6 fruit fly cellular contexts compared by ENCODE assay signal in the genomic region with DNA sequence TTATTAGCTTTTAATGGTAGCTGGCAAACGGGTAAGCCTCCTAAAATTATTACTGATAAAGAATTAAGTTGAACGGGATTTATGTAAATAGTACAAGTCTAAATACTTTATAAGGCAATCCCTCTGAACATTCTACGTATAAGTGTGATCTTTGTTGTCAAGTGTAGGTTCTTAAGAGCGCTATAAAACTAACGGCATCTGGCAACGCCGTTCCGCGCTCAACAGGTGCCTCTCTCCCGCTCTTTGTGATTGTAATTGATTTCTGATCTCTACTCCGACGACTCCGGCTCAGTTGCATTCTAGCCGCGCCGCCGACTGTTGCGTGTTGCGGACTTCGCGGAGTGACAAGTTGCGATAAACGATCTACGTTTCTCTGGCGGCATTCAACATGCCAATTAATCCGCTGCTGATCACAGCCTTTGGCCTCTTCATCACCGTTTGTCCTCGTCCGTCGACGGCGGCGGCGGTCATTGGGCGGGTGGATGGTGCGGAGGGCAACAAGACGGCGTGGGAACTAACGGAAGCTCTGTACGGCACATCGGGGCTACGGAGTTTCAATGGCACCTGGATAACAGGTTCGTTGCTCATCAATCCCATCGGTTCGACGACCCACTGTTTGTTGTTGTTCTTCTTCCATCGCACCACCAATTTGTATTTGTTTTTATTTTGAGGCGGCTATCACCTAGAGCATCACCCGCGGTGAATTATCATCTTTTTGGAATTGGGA.
TF ChIP-seq lines count a peak whose summit lies in the region.

A gene (plus strand): TSS at position 305 of the 727 bp plus-strand sequence.

- no peak for TF ChIP-seq CTCF in whole organism, embryonic (GFP tag; optimal IDR thresholded peaks at IDR 0.05; lab: Kevin White, UChicago)

TF ChIP-seq in whole organism, 6 proteins besides CTCF, POLR2A, EP300 and RAD21:
- TF ChIP-seq Dll (optimal IDR thresholded peaks at IDR 0.05; lab: Kevin White, UChicago) (peak; percentile 69), psq (optimal IDR thresholded peaks at IDR 0.05; lab: Kevin White, UChicago) (no peak), pan (optimal IDR thresholded peaks at IDR 0.05; lab: Kevin White, UChicago) (no peak), EcR (GFP tag; optimal IDR thresholded peaks at IDR 0.05; lab: Kevin White, UChicago) (no peak)

TF ChIP-seq in whole organism, adult, 20 proteins besides CTCF, POLR2A, EP300 and RAD21 (continues in another document):
- TF ChIP-seq bab1 (GFP tag; optimal IDR thresholded peaks at IDR 0.05; lab: Kevin White, UChicago) (peak; percentile 17), Mnt (GFP tag; optimal IDR thresholded peaks at IDR 0.05; lab: Kevin White, UChicago) (peak; percentile 21), CG11617 (GFP tag; optimal IDR thresholded peaks at IDR 0.05; lab: Kevin White, UChicago) (no peak), cnc (optimal IDR thresholded peaks at IDR 0.05; lab: Kevin White, UChicago) (no peak), toe (GFP tag; optimal IDR thresholded peaks at IDR 0.05; lab: Kevin White, UChicago) (no peak), CG14711 (tag; optimal IDR thresholded peaks at IDR 0.05; lab: Kevin White, UChicago) (no peak), CG1620 (GFP tag; optimal IDR thresholded peaks at IDR 0.05; lab: Kevin White, UChicago) (no peak), CG5204 (GFP tag; optimal IDR thresholded peaks at IDR 0.05; lab: Kevin White, UChicago) (no peak), Clk (GFP tag; optimal IDR thresholded peaks at IDR 0.05; lab: Kevin White, UChicago) (no peak), Crg-1 (GFP tag; optimal IDR thresholded peaks at IDR 0.05; lab: Kevin White, UChicago) (no peak), CG12768 (GFP tag; optimal IDR thresholded peaks at IDR 0.05; lab: Kevin White, UChicago) (no peak), tj (GFP tag; optimal IDR thresholded peaks at IDR 0.05; lab: Kevin White, UChicago) (no peak), CG7045 (GFP tag; optimal IDR thresholded peaks at IDR 0.05; lab: Kevin White, UChicago) (no peak), CG33017 (tag; optimal IDR thresholded peaks at IDR 0.05; lab: Kevin White, UChicago) (no peak), CG7101 (tag; optimal IDR thresholded peaks at IDR 0.05; lab: Kevin White, UChicago) (no peak), pad (GFP tag; optimal IDR thresholded peaks at IDR 0.05; lab: Kevin White, UChicago) (no peak)

TF ChIP-seq in whole organism, embryonic, 481 proteins besides CTCF, POLR2A, EP300 and RAD21 (continues in another document):
- TF ChIP-seq Dad (GFP tag; optimal IDR thresholded peaks at IDR 0.05; lab: Kevin White, UChicago) (no peak), Rx (GFP tag; IDR thresholded peaks at IDR 0.05; lab: Robert Waterston, UW) (no peak), CG15514 (GFP tag; optimal IDR thresholded peaks at IDR 0.05; lab: Kevin White, UChicago) (no peak), CG2889 (GFP tag; IDR thresholded peaks at IDR 0.05; lab: Robert Waterston, UW) (peak; percentile 78), CG18262 (tag; optimal IDR thresholded peaks at IDR 0.05; lab: Kevin White, UChicago) (no peak), Nf-YA (GFP tag; IDR thresholded peaks at IDR 0.05; lab: Robert Waterston, UW) (no peak), trem (tag; optimal IDR thresholded peaks at IDR 0.05; lab: Kevin White, UChicago) (no peak), Hr3 (GFP tag; optimal IDR thresholded peaks at IDR 0.05; lab: Kevin White, UChicago) (no peak), CG7987 (GFP tag; optimal IDR thresholded peaks at IDR 0.05; lab: Kevin White, UChicago) (no peak), CG9932 (GFP tag; IDR thresholded peaks at IDR 0.05; lab: Robert Waterston, UW) (peak; percentile 56), Dll (GFP tag; IDR thresholded peaks at IDR 0.05; lab: Robert Waterston, UW; ENCODE audit: partially characterized antibody) (peak; percentile 8; the same call in 1 of the 4 replicates), Sox100B (GFP tag; optimal IDR thresholded peaks at IDR 0.05; lab: Kevin White, UChicago) (no peak), ac (GFP tag; optimal IDR thresholded peaks at IDR 0.05; lab: Kevin White, UChicago) (no peak), CG15479 (GFP tag; optimal IDR thresholded peaks at IDR 0.05; lab: Kevin White, UChicago) (peak; percentile 56), tll (GFP tag; optimal IDR thresholded peaks at IDR 0.05; lab: Kevin White, UChicago) (peak in 1 of 2 experiments; percentile 53), CG7928 (GFP tag; optimal IDR thresholded peaks at IDR 0.05; lab: Kevin White, UChicago) (no peak)

TF ChIP-seq in whole organism, prepupa, 60 proteins besides CTCF, POLR2A, EP300 and RAD21 (continues in another document):
- TF ChIP-seq dsx (GFP tag; optimal IDR thresholded peaks at IDR 0.05; lab: Kevin White, UChicago; ENCODE audit: poor library complexity, severe bottlenecking) = no peak
- no peak for TF ChIP-seq CG9139 (GFP tag; optimal IDR thresholded peaks at IDR 0.05; lab: Kevin White, UChicago)
- TF ChIP-seq CG34406 (GFP tag; optimal IDR thresholded peaks at IDR 0.05; lab: Kevin White, UChicago) = no peak
- TF ChIP-seq Eip93F (GFP tag; optimal IDR thresholded peaks at IDR 0.05; lab: Kevin White, UChicago) = no peak
- TF ChIP-seq Sox15 (GFP tag; optimal IDR thresholded peaks at IDR 0.05; lab: Kevin White, UChicago) = no peak
- TF ChIP-seq Met (GFP tag; optimal IDR thresholded peaks at IDR 0.05; lab: Kevin White, UChicago) = peak; percentile 17
- TF ChIP-seq Blimp-1 (GFP tag; optimal IDR thresholded peaks at IDR 0.05; lab: Kevin White, UChicago) = no peak
- TF ChIP-seq CG6808 (GFP tag; optimal IDR thresholded peaks at IDR 0.05; lab: Kevin White, UChicago) = no peak
- no peak for TF ChIP-seq CG16779 (tag; optimal IDR thresholded peaks at IDR 0.05; lab: Kevin White, UChicago)
- no peak for TF ChIP-seq cyc (GFP tag; optimal IDR thresholded peaks at IDR 0.05; lab: Kevin White, UChicago)
- TF ChIP-seq achi (GFP tag; optimal IDR thresholded peaks at IDR 0.05; lab: Kevin White, UChicago) = no peak
- TF ChIP-seq CG11294 (GFP tag; IDR thresholded peaks at IDR 0.05; lab: Robert Waterston, UW) = no peak
- TF ChIP-seq CG8119 (GFP tag; IDR thresholded peaks at IDR 0.05; lab: Robert Waterston, UW) = peak; percentile 30; the same call in 1 of the 3 replicates
- no peak for TF ChIP-seq CG8319 (GFP tag; optimal IDR thresholded peaks at IDR 0.05; lab: Kevin White, UChicago)
- TF ChIP-seq spab (GFP tag; optimal IDR thresholded peaks at IDR 0.05; lab: Kevin White, UChicago) = no peak
- TF ChIP-seq Lpt (GFP tag; optimal IDR thresholded peaks at IDR 0.05; lab: Kevin White, UChicago) = no peak
- no peak for TF ChIP-seq OdsH (GFP tag; optimal IDR thresholded peaks at IDR 0.05; lab: Kevin White, UChicago)

TF ChIP-seq in whole organism, pupa, 21 proteins besides CTCF, POLR2A, EP300 and RAD21:
- TF ChIP-seq EcR (GFP tag; optimal IDR thresholded peaks at IDR 0.05; lab: Kevin White, UChicago) (peak; percentile 90), Snoo (tag; optimal IDR thresholded peaks at IDR 0.05; lab: Kevin White, UChicago) (no peak), CG15710 (tag; optimal IDR thresholded peaks at IDR 0.05; lab: Kevin White, UChicago) (no peak), CG13204 (GFP tag; optimal IDR thresholded peaks at IDR 0.05; lab: Kevin White, UChicago) (no peak), CG4496 (GFP tag; IDR thresholded peaks at IDR 0.05; lab: Robert Waterston, UW) (no peak), CG8301 (tag; optimal IDR thresholded peaks at IDR 0.05; lab: Kevin White, UChicago) (no peak), CG12605 (GFP tag; IDR thresholded peaks at IDR 0.05; lab: Robert Waterston, UW) (0 out of 2 replicates have a peak, but pooled peaks have one; percentile 35), CG34367 (tag; optimal IDR thresholded peaks at IDR 0.05; lab: Kevin White, UChicago) (no peak), CG17806 (tag; optimal IDR thresholded peaks at IDR 0.05; lab: Kevin White, UChicago) (no peak)
TF ChIP-seq in whole organism, pupa: peak in this region for 2.

TF ChIP-seq in whole organism, wandering third instar larva, 38 proteins besides CTCF, POLR2A, EP300 and RAD21:
- TF ChIP-seq br (GFP tag; optimal IDR thresholded peaks at IDR 0.05; lab: Kevin White, UChicago) = peak; percentile 2
- TF ChIP-seq HLH106 (tag; optimal IDR thresholded peaks at IDR 0.05; lab: Kevin White, UChicago) = peak; percentile 27
- TF ChIP-seq Abd-B (GFP tag; optimal IDR thresholded peaks at IDR 0.05; lab: Kevin White, UChicago) = no peak
- TF ChIP-seq woc (GFP tag; optimal IDR thresholded peaks at IDR 0.05; lab: Kevin White, UChicago) = peak; percentile 4
- peak; percentile 56 to 62 for TF ChIP-seq dl (GFP tag; optimal IDR thresholded peaks at IDR 0.05; lab: Kevin White, UChicago; ENCODE audit: insufficient read depth in 1 of 2, partially characterized antibody in 2 of 2)
- TF ChIP-seq Dif (GFP tag; optimal IDR thresholded peaks at IDR 0.05; lab: Kevin White, UChicago; ENCODE audit: partially characterized antibody) = peak; percentile 26
- no peak for TF ChIP-seq Hnf4 (GFP tag; optimal IDR thresholded peaks at IDR 0.05; lab: Kevin White, UChicago)
